Worm (Caenorhabditis elegans) whole organism, L4/young adult: ENCODE measurements around the gene faah-1.

Source experiments
- dao-5 ChIP-seq: sonication (generic microtip); optimal IDR thresholded peaks from 2 replicates; lab custom pipeline; 2016; ENCODE audit warnings: missing genotype, missing genetic modification characterization, moderate library complexity, missing compliant biosample characterization
- him-1 ChIP-seq: sonication (generic microtip); optimal IDR thresholded peaks from 2 replicates; lab custom pipeline; 2016; ENCODE audit warnings: missing genotype, missing genetic modification reagents, missing genetic modification characterization, missing compliant biosample characterization

- TF ChIP-seq him-1 (tag; lab: Kevin White, UChicago) (no peak), dao-5 (tag; lab: Kevin White, UChicago) (no peak)
These were observed 23.4 kb downstream of the faah-1 start for ce11 chrIV:8182566-8182965.
